Worm (Caenorhabditis elegans) whole organism, late embryonic: Measurements from ENCODE around the gene puf-11.

Experiments used
- C08G9.2 ChIP-seq: sonication (generic microtip); optimal IDR thresholded peaks from 2 replicates; lab custom pipeline; 2016; ENCODE audit warnings: mild to moderate bottlenecking, missing genetic modification characterization, moderate library complexity, missing compliant biosample characterization
- C38D4.7 ChIP-seq: fragments of 200-800 bp; sonication (Bioruptor generic); optimal IDR thresholded peaks from 2 replicates; lab custom pipeline; 2018; ENCODE audit warnings: mild to moderate bottlenecking, missing genetic modification characterization, moderate library complexity, missing compliant biosample characterization
- F13H6.1 ChIP-seq: sonication (generic microtip); optimal IDR thresholded peaks from 2 replicates; lab custom pipeline; 2016; ENCODE audit warnings: missing genetic modification characterization, missing compliant biosample characterization
- T23F11.4 ChIP-seq: fragments of 200-800 bp; sonication (Bioruptor generic); optimal IDR thresholded peaks from 2 replicates; lab custom pipeline; 2018; ENCODE audit warnings: mild to moderate bottlenecking, missing genetic modification characterization, missing compliant biosample characterization
- Y22D7AL.16 ChIP-seq: sonication (generic microtip); optimal IDR thresholded peaks from 2 replicates; lab custom pipeline; 2016; ENCODE audit warnings: missing genetic modification characterization, missing compliant biosample characterization
- ahr-1 ChIP-seq: sonication (generic microtip); optimal IDR thresholded peaks from 2 replicates; lab custom pipeline; 2016; ENCODE audit warnings: missing genetic modification characterization, missing compliant biosample characterization
- ama-1 ChIP-seq: fragments of 150-350 bp; optimal IDR thresholded peaks from 2 replicates; lab custom pipeline; 2014
- ceh-18 ChIP-seq: sonication (generic microtip); optimal IDR thresholded peaks from 2 replicates; lab custom pipeline; 2016; ENCODE audit warnings: missing genetic modification characterization, missing compliant biosample characterization
- ceh-2 ChIP-seq: sonication (generic microtip); optimal IDR thresholded peaks from 2 replicates; lab custom pipeline; 2016; ENCODE audit warnings: missing genotype, missing genetic modification characterization, missing compliant biosample characterization
- ceh-48 ChIP-seq: sonication (generic microtip); optimal IDR thresholded peaks from 2 replicates; lab custom pipeline; 2016; ENCODE audit warnings: missing genetic modification characterization, inconsistent platforms, missing compliant biosample characterization
- ceh-6 ChIP-seq: fragments of 200-800 bp; sonication (Bioruptor generic); optimal IDR thresholded peaks from 2 replicates; lab custom pipeline; 2018; ENCODE audit warnings: mild to moderate bottlenecking, missing genetic modification characterization, missing compliant biosample characterization
- ceh-9 ChIP-seq: sonication (generic microtip); optimal IDR thresholded peaks from 2 replicates; lab custom pipeline; 2016; ENCODE audit warnings: mild to moderate bottlenecking, missing genetic modification characterization, inconsistent platforms, missing compliant biosample characterization
- che-1 ChIP-seq: sonication (generic microtip); optimal IDR thresholded peaks from 2 replicates; lab custom pipeline; 2016; ENCODE audit warnings: mild to moderate bottlenecking, missing genetic modification characterization, missing compliant biosample characterization
- dmd-4 ChIP-seq: sonication (generic microtip); optimal IDR thresholded peaks from 2 replicates; lab custom pipeline; 2016; ENCODE audit warnings: borderline replicate concordance, missing genetic modification characterization, missing compliant biosample characterization
- dve-1 ChIP-seq: sonication (generic microtip); optimal IDR thresholded peaks from 2 replicates; lab custom pipeline; 2017; ENCODE audit warnings: antibody characterized with exemption, mild to moderate bottlenecking, missing genetic modification characterization, missing compliant biosample characterization
- fax-1 ChIP-seq: sonication (generic microtip); optimal IDR thresholded peaks from 2 replicates; lab custom pipeline; 2016; ENCODE audit warnings: missing genotype, missing genetic modification characterization, missing compliant biosample characterization
- fkh-6 ChIP-seq: sonication (generic microtip); optimal IDR thresholded peaks from 2 replicates; lab custom pipeline; 2016; ENCODE audit warnings: missing genetic modification characterization, missing compliant biosample characterization
- hlh-6 ChIP-seq: sonication (generic microtip); optimal IDR thresholded peaks from 2 replicates; lab custom pipeline; 2016; ENCODE audit warnings: missing genotype, missing genetic modification characterization, missing compliant biosample characterization
- hlh-8 ChIP-seq: sonication (generic microtip); optimal IDR thresholded peaks from 2 replicates; lab custom pipeline; 2016; ENCODE audit warnings: missing genotype, missing genetic modification characterization, missing compliant biosample characterization
- madf-2 ChIP-seq: sonication (generic microtip); optimal IDR thresholded peaks from 2 replicates; lab custom pipeline; 2017; ENCODE audit warnings: missing genetic modification characterization, missing compliant biosample characterization
- mec-3 ChIP-seq: sonication (generic microtip); optimal IDR thresholded peaks from 2 replicates; lab custom pipeline; 2016; ENCODE audit warnings: borderline replicate concordance, missing genetic modification characterization, missing compliant biosample characterization
- nfya-1 ChIP-seq: sonication (generic microtip); optimal IDR thresholded peaks from 2 replicates; lab custom pipeline; 2017; ENCODE audit warnings: missing genetic modification characterization, mild to moderate bottlenecking, missing compliant biosample characterization, antibody characterized with exemption, moderate library complexity
- nhr-11 ChIP-seq: fragments of 150-350 bp; optimal IDR thresholded peaks from 2 replicates; lab custom pipeline; 2014; ENCODE audit warnings: missing biosample characterization, missing genetic modification characterization
- npax-4 ChIP-seq: sonication (generic microtip); optimal IDR thresholded peaks from 2 replicates; lab custom pipeline; 2016; ENCODE audit warnings: missing genetic modification characterization, missing compliant biosample characterization
- odd-2 ChIP-seq: sonication (generic microtip); optimal IDR thresholded peaks from 2 replicates; lab custom pipeline; 2017; ENCODE audit warnings: antibody characterized with exemption, mild to moderate bottlenecking, missing genetic modification characterization, missing compliant biosample characterization
- pag-3 ChIP-seq: sonication (generic microtip); optimal IDR thresholded peaks from 2 replicates; lab custom pipeline; 2016; ENCODE audit warnings: missing compliant biosample characterization, missing genetic modification characterization, borderline replicate concordance
- pat-9 ChIP-seq: fragments of 200-800 bp; sonication (Bioruptor generic); optimal IDR thresholded peaks from 2 replicates; lab custom pipeline; 2018; ENCODE audit warnings: mild to moderate bottlenecking, missing genetic modification characterization, moderate library complexity, missing compliant biosample characterization
- pax-1 ChIP-seq: fragments of 150-350 bp; optimal IDR thresholded peaks from 2 replicates; lab custom pipeline; 2014; ENCODE audit warnings: missing biosample characterization, missing genetic modification characterization
- pha-2 ChIP-seq: sonication (generic microtip); optimal IDR thresholded peaks from 2 replicates; lab custom pipeline; 2017; ENCODE audit warnings: mild to moderate bottlenecking, missing genetic modification characterization, missing compliant biosample characterization
- pha-4 ChIP-seq: fragments of 150-350 bp; optimal IDR thresholded peaks from 2 replicates; lab custom pipeline; 2018; ENCODE audit warnings: missing biosample characterization, missing genetic modification reagents, missing genetic modification characterization
- pros-1 ChIP-seq: fragments of 150-350 bp; optimal IDR thresholded peaks from 2 replicates; lab custom pipeline; 2014; ENCODE audit warnings: missing biosample characterization, missing genetic modification reagents, missing genetic modification characterization
- ref-2 ChIP-seq: sonication (generic microtip); optimal IDR thresholded peaks from 2 replicates; lab custom pipeline; 2016; ENCODE audit warnings: missing genetic modification characterization, missing compliant biosample characterization
- sox-2 ChIP-seq: fragments of 200-800 bp; sonication (Bioruptor generic); IDR thresholded peaks from 2 replicates; pipeline ENCODE4 v1.3.6; 2022; ENCODE audit warnings: missing genetic modification reagents, missing genetic modification characterization, missing compliant biosample characterization
- sox-4 ChIP-seq: sonication (generic microtip); optimal IDR thresholded peaks from 2 replicates; lab custom pipeline; 2017; ENCODE audit warnings: mild to moderate bottlenecking, missing genetic modification characterization, inconsistent platforms, missing compliant biosample characterization
- syd-9 ChIP-seq: sonication (generic microtip); optimal IDR thresholded peaks from 2 replicates; lab custom pipeline; 2016; ENCODE audit warnings: mild to moderate bottlenecking, missing genetic modification characterization, moderate library complexity, missing compliant biosample characterization
- tbx-2 ChIP-seq: sonication (generic microtip); optimal IDR thresholded peaks from 2 replicates; lab custom pipeline; 2016; ENCODE audit warnings: missing genetic modification characterization, missing compliant biosample characterization
- ttx-3 ChIP-seq: sonication (generic microtip); optimal IDR thresholded peaks from 2 replicates; lab custom pipeline; 2016; ENCODE audit warnings: missing genetic modification reagents, missing genetic modification characterization, missing compliant biosample characterization
- unc-3 ChIP-seq, 2 experiments: fragments of 200-800 bp in 1 of 2; sonication (Bioruptor generic) in 1 of 2; sonication (generic microtip) in 1 of 2; conservative IDR thresholded peaks in 1 of 2; optimal IDR thresholded peaks in 1 of 2; 2 replicates each; pipeline versions ENCODE4 v1.3.6 to Lab custom; 2016 to 2022; ENCODE audit warnings: missing compliant biosample characterization in 2 of 2, missing genetic modification characterization in 2 of 2, missing genetic modification reagents in 1 of 2
- unc-42 ChIP-seq: sonication (generic microtip); optimal IDR thresholded peaks from 2 replicates; lab custom pipeline; 2016; ENCODE audit warnings: missing genotype, missing genetic modification characterization, missing compliant biosample characterization
- unc-86 ChIP-seq: sonication (generic microtip); optimal IDR thresholded peaks from 2 replicates; lab custom pipeline; 2016; ENCODE audit warnings: missing genetic modification characterization, missing compliant biosample characterization
- zip-5 ChIP-seq: sonication (generic microtip); optimal IDR thresholded peaks from 2 replicates; lab custom pipeline; 2016; ENCODE audit warnings: missing genetic modification characterization, missing compliant biosample characterization

The puf-11 gene

ce11 chrIV:6421183-6421635 is at the start of gene puf-11:
puf-11 (plus strand) TSS chrIV:6421585.
- TF ChIP-seq pag-3 (tag; lab: Kevin White, UChicago) (no peak), hlh-8 (tag; lab: Kevin White, UChicago) (no peak)

DNA sequence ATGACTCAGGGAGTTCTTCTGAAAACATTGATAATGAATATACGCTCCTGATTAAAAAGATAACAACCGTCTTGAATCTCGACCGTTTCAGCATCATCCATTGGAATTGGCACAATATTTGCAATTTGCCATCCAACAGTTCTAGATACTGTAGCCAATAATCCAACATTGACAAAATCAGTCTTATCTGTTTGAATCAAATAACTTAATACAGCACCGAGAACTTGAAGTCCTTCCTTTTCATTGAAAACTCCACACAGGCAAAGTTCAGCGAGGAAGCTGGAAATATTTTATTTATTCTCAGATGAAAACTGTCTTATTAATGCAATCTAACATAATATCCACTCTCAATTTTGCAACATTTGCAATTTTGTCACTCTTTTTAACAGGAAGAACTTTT is 49.1 kb upstream of the puf-11 start:
- TF ChIP-seq npax-4 (tag; lab: Kevin White, UChicago) (no peak), madf-2 (no peak), sox-2 (GFP tag; lab: Robert Waterston, UW) (no peak), pros-1 (tag; lab: Kevin White, UChicago) (no peak), hlh-6 (tag; lab: Kevin White, UChicago) (no peak), ama-1 (lab: Kevin White, UChicago) (no peak)

DNA sequence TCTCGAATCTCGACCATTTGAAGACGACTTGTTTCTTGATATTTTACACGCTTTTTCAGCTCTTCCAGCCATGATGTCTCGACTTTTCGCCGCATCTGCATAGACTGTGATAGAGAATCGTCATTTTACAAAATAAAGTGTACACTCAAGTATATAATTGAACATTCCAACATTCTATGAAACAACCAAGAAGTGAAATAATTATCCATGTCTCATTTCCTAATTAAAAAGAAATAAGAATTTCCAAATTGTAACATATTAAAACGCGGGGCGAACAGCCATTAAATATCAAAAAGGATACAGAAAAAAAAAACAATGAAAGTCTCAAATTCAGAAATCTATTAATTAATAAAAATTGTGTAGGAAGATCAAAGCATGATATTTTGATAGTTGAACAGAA is 48.4 kb upstream of the puf-11 start, which contains the start of gene smg-3:
smg-3 (minus strand) TSS at position 101 of the 400 bp plus-strand sequence.
- TF ChIP-seq F13H6.1 (tag; lab: Kevin White, UChicago) (no peak), pag-3 (tag; lab: Kevin White, UChicago) (no peak), madf-2 (no peak), che-1 (no peak), ceh-48 (no peak), fkh-6 (tag; lab: Kevin White, UChicago) (no peak), hlh-8 (tag; lab: Kevin White, UChicago) (no peak), pha-4 (tag; lab: Kevin White, UChicago) (no peak), sox-2 (GFP tag; lab: Robert Waterston, UW) (no peak), ceh-2 (tag; lab: Kevin White, UChicago) (no peak), unc-3 (GFP tag; conservative IDR thresholded peaks at IDR 0.05; lab: Robert Waterston, UW) (no peak), unc-3 (tag; optimal IDR thresholded peaks at IDR 0.05; lab: Kevin White, UChicago) (no peak), ahr-1 (tag; lab: Kevin White, UChicago) (no peak), odd-2 (no peak)

DNA sequence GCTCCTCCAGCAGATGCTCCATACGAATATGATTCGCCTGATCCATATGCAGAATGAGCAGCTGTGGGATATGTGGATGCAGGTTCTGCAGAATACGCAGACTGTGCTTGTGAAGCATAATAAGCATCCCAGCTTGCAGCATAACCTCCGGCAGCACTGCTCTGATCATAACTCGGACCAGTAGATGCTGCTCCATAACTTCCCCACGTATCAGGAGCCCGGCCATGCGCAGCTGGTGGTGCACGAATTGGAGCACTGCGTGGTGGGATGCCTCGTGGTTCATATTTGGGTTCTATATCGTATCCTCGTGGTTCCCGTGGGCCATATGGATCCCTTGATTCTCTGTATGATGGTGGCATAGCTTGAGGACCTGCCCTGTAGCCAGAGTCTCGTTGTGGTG is 47.7 kb upstream of the puf-11 start:
- TF ChIP-seq pag-3 (tag; lab: Kevin White, UChicago) (no peak), ceh-9 (tag; lab: Kevin White, UChicago) (no peak), dve-1 (tag; lab: Kevin White, UChicago) (no peak), Y22D7AL.16 (tag; lab: Kevin White, UChicago) (no peak), ceh-6 (GFP tag; lab: Kevin White, UChicago) (no peak), pha-2 (tag; lab: Kevin White, UChicago) (no peak), unc-86 (tag; lab: Kevin White, UChicago) (no peak), mec-3 (no peak), C08G9.2 (no peak), nhr-11 (tag; lab: Kevin White, UChicago) (no peak), hlh-6 (tag; lab: Kevin White, UChicago) (no peak), sox-4 (tag; lab: Kevin White, UChicago) (no peak), ceh-2 (tag; lab: Kevin White, UChicago) (no peak)

- TF ChIP-seq T23F11.4 (GFP tag; lab: Kevin White, UChicago), result no peak
- TF ChIP-seq fax-1 (tag; lab: Kevin White, UChicago), result no peak
- no peak for TF ChIP-seq ceh-6 (GFP tag; lab: Kevin White, UChicago)
- TF ChIP-seq pros-1 (tag; lab: Kevin White, UChicago), result no peak
- TF ChIP-seq tbx-2 (tag; lab: Kevin White, UChicago), result no peak
- TF ChIP-seq ttx-3 (tag; lab: Kevin White, UChicago), result no peak
- TF ChIP-seq pat-9, result no peak
- no peak for TF ChIP-seq zip-5 (tag; lab: Kevin White, UChicago)
- TF ChIP-seq syd-9 (tag; lab: Kevin White, UChicago), result no peak
- no peak for TF ChIP-seq dmd-4 (tag; lab: Kevin White, UChicago)
- peak; percentile 34 for TF ChIP-seq unc-42 (tag; lab: Kevin White, UChicago)
- TF ChIP-seq nfya-1 (tag; lab: Kevin White, UChicago), result peak; percentile 44
- peak; percentile 8 for TF ChIP-seq ref-2 (tag; lab: Kevin White, UChicago)
- no peak for TF ChIP-seq pag-3 (tag; lab: Kevin White, UChicago)
- no peak for TF ChIP-seq pax-1 (tag; lab: Kevin White, UChicago)
- TF ChIP-seq unc-3 (GFP tag; conservative IDR thresholded peaks at IDR 0.05; lab: Robert Waterston, UW), result no peak
- no peak for TF ChIP-seq unc-3 (tag; optimal IDR thresholded peaks at IDR 0.05; lab: Kevin White, UChicago)
- no peak for TF ChIP-seq C38D4.7 (GFP tag; lab: Kevin White, UChicago)
- peak; percentile 42 for TF ChIP-seq ceh-18 (tag; lab: Kevin White, UChicago)
- TF ChIP-seq, all 69 proteins: peak for 4
Observed at ce11 chrIV:6376473-6377115, 44.8 kb upstream of the puf-11 start, which contains the start of the genes hrpf-2 and bli-6. hrpf-2 (minus strand) TSS chrIV:6376523. bli-6 (plus strand) TSS chrIV:6377065.
